Fruit fly (Drosophila melanogaster) whole organism: ENCODE results near the gene Tlk.
A peak's percentile ranks its signal among the peaks of the same experiment; 100 is the strongest.

Source experiments
- CG8478 ChIP-seq: fragments of >200 bp; optimal IDR thresholded peaks from 2 replicates; lab custom pipeline; 2018; ENCODE audit warnings: inconsistent platforms
- Dll ChIP-seq: fragments of >200 bp; optimal IDR thresholded peaks from 2 replicates; lab custom pipeline; 2017
- EcR ChIP-seq, 2 experiments: fragments of >200 bp; optimal IDR thresholded peaks; 2 replicates each; lab custom pipeline; 2017; ENCODE audit warnings: missing biosample characterization in 2 of 2, missing genetic modification characterization in 2 of 2, missing genetic modification reagents in 2 of 2
- pan ChIP-seq: fragments of >200 bp; optimal IDR thresholded peaks from 2 replicates; lab custom pipeline; 2017
- psq ChIP-seq: fragments of >200 bp; optimal IDR thresholded peaks from 2 replicates; lab custom pipeline; 2017
- usp ChIP-seq: fragments of >200 bp; optimal IDR thresholded peaks from 2 replicates; lab custom pipeline; 2017; ENCODE audit warnings: missing biosample characterization, missing genetic modification characterization, mixed read lengths

Gene Tlk

DNA sequence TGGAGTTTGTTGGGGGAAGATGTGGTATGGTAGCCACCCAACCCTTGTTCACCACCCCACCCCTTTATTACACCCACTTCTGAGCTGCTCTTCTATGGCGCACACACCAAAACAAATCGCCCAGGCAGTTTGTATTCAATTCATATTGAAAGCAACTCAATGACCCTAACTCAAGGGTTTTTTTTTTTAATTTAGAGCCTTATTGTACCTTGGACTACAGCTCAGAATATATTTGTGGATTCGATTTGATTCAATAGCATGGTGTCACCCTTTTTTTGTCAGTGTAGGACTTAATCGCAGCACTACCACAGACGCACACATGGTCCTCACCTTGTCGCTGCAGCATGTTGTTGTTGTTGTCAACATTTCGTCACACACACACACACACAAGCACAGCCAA, 2.4 kb downstream of the Tlk start:
- no peak for TF ChIP-seq CG8478 (lab: Kevin White, UChicago)
- TF ChIP-seq pan (lab: Kevin White, UChicago): no peak
- TF ChIP-seq usp: no peak
- TF ChIP-seq psq (lab: Kevin White, UChicago): no peak
- TF ChIP-seq EcR (GFP tag; optimal IDR thresholded peaks at IDR 0.05; lab: Kevin White, UChicago): no peak
- TF ChIP-seq Dll (lab: Kevin White, UChicago): no peak

DNA sequence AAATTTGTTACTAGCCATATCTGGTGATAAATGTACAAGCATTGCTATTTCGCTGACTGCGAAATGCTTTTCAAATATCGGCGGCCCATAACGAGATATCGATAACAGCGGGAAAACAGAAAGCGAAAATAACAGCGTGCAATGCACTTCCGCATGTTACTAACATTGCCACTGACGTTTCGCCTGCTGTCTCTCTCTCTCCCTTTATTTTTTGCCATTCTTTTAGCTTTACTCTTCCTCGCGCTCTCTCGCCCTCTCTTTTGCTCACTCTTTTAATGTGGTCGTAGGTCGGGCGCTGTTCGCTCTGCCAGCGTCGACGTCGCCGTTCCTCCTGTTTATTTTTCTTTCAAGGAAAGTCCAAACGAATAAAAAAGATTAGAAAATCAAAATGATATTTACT, 3.2 kb downstream of the Tlk start:
- no peak for TF ChIP-seq usp
- TF ChIP-seq psq (lab: Kevin White, UChicago): no peak
- TF ChIP-seq Dll (lab: Kevin White, UChicago): no peak
- TF ChIP-seq EcR (GFP tag; optimal IDR thresholded peaks at IDR 0.05; lab: Kevin White, UChicago): no peak
- TF ChIP-seq pan (lab: Kevin White, UChicago): no peak
- no peak for TF ChIP-seq CG8478 (lab: Kevin White, UChicago)

DNA sequence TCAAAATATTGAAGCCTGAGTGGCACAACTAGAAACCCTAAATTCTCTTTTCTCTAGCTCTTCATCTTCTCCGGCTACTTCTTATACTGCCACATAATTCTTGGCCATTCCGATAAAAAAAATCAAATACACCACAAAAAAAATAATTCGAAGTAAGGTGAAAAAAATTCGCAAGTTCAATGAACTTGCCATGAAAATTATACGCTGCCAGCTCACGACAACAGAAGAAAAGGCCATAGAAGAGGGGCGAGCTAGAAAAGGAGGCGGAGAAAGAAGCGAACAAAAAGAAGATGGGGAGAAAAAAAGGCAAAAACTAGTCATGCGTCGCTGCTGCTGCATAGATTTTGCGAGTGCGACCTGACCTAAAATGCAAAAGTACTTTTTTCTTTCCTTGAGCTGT, 5.2 kb downstream of the Tlk start:
- TF ChIP-seq Dll (lab: Kevin White, UChicago): no peak
- peak in 1 of 2 experiments; percentile 64 for TF ChIP-seq EcR (GFP tag; optimal IDR thresholded peaks at IDR 0.05; lab: Kevin White, UChicago)

DNA sequence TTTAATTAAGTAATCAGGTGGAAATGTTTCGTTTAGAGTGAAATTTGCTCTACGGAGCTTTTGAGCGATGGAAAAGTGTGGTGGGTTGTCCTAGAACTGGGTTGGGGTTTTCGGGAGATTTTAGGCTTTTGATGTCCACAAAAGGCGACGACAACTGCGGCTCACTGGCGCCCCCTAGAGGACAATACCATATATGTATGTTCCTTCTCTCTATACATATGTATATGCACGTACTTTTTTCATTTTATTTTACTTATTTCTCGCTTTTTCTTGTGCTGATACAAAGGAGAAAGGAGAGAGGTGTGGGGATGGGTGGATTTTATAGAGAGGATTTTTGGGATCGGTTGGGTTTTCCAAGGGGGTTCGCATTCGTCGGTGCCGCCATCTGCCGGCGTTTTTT, 6.1 kb downstream of the Tlk start:
- TF ChIP-seq Dll (lab: Kevin White, UChicago) (no peak), psq (lab: Kevin White, UChicago) (no peak), CG8478 (lab: Kevin White, UChicago) (no peak), usp (no peak), pan (lab: Kevin White, UChicago) (no peak), EcR (GFP tag; optimal IDR thresholded peaks at IDR 0.05; lab: Kevin White, UChicago) (no peak)

DNA sequence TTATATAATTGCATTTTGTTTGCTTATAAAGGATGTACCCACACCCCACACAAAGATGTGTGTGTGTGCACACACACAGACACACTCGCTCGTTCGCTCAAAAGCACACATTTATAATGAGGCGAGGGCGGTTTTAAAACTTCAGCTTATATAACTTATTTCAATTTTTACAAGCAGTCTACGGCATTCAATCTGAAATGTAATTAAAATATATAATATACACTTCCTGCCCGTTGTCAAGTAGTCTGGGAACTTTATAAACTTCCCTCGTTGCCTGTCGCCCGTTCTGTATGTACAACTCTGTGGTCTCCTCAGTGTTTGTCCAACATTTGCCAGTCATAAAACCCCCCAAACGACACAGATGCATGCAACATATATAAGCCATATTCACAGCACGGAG, 11.1 kb downstream of the Tlk start:
- TF ChIP-seq EcR (GFP tag; optimal IDR thresholded peaks at IDR 0.05; lab: Kevin White, UChicago) (no peak), usp (no peak), Dll (lab: Kevin White, UChicago) (no peak), CG8478 (lab: Kevin White, UChicago) (no peak), psq (lab: Kevin White, UChicago) (no peak), pan (lab: Kevin White, UChicago) (no peak)

DNA sequence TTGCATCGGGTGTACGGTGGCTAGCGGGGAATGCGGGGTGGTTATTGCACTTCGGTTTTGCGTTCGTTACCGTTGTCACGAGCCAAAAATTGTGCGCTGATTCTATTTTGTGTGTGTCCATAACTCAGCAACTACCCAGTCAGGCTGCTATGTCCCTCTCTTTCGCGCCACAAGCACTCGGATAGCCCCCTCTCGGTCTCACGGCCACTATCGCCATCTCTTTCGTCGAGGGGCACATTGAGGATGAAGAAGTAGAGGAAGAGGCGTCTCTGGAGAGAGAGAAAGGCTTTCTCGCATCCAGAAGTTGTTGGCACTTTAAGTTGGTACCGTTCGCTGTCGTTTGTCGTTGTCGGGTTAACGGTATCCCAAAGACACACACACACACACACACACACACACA, 18.0 kb downstream of the Tlk start:
- TF ChIP-seq Dll (lab: Kevin White, UChicago) (no peak), EcR (GFP tag; optimal IDR thresholded peaks at IDR 0.05; lab: Kevin White, UChicago) (no peak), usp (no peak), CG8478 (lab: Kevin White, UChicago) (no peak), psq (lab: Kevin White, UChicago) (no peak), pan (lab: Kevin White, UChicago) (no peak)

DNA sequence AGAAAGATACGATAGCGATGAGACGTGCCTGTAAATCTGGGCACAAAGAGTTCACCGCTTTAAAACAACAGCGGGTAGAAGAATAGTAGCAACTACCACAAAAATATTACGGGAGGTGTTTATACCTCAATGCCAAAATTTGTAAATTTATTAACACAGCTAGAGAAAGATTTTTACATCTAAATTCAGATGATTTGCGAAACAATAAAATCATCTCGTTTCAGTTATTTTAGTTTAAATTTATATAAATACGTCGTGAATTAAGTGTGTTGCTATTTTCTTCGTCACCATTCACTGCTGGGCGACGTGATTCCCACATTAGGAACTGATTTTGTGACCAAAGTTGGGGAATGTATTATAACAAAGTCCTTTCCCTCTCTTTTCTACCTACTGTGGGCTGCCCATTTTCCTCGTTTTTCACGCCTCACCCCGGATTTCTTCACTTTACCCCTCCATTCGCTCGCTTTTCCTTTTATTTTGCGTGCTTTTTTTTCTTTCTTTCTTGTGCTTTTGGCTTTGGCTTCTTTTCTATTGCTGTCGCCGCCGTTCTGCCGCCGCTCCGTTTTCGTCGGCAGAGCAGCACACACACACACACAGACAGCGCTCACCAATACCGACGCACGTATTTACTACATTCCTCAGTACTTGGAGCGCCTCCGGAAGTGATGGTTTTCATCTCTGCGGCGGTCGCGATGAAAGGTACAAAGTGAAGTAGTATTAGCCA, 19.5 kb downstream of the Tlk start:
- TF ChIP-seq Dll (lab: Kevin White, UChicago): no peak
- no peak for TF ChIP-seq EcR (GFP tag; optimal IDR thresholded peaks at IDR 0.05; lab: Kevin White, UChicago)
- TF ChIP-seq usp: no peak
- no peak for TF ChIP-seq pan (lab: Kevin White, UChicago)
- no peak for TF ChIP-seq CG8478 (lab: Kevin White, UChicago)
- no peak for TF ChIP-seq psq (lab: Kevin White, UChicago)

DNA sequence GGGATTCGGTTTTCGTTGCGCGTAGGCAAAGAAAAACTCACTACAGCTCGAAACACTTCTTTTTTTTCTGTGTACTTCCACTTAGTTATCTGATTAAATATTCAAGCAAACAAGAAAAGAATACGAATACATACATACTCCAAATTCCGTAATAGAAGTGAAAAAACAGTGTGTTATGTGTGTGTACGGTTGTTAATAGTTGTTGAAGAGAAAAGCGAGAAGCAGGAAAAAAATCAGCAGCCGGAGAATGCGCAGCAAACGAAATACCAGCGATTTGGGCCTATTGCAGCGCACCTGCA, 20.0 kb downstream of the Tlk start:
- no peak for TF ChIP-seq EcR (GFP tag; optimal IDR thresholded peaks at IDR 0.05; lab: Kevin White, UChicago)
- TF ChIP-seq usp: no peak
- TF ChIP-seq Dll (lab: Kevin White, UChicago): no peak
- TF ChIP-seq pan (lab: Kevin White, UChicago): no peak
- no peak for TF ChIP-seq CG8478 (lab: Kevin White, UChicago)
- TF ChIP-seq psq (lab: Kevin White, UChicago): no peak

DNA sequence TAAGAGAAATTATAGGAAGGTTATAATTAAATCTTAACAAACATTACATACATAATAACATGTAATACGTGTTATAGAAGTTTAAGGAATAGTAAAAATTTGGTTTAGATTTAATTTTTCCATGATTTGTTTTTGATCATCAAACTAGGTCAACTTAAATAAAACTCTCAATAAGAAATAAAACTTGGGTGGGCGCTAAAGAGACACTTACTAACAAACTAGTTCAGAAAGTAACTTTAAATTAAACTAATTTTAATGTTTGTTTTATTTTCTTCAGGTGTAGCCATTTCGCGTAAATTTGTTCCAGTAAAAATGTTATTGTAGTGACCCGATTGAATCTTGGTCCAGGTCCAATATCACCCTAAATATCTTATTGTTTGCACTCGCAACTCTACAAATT, 20.5 kb downstream of the Tlk start:
- TF ChIP-seq CG8478 (lab: Kevin White, UChicago) (no peak), Dll (lab: Kevin White, UChicago) (no peak), EcR (GFP tag; optimal IDR thresholded peaks at IDR 0.05; lab: Kevin White, UChicago) (no peak), usp (no peak), pan (lab: Kevin White, UChicago) (no peak), psq (lab: Kevin White, UChicago) (no peak)

DNA sequence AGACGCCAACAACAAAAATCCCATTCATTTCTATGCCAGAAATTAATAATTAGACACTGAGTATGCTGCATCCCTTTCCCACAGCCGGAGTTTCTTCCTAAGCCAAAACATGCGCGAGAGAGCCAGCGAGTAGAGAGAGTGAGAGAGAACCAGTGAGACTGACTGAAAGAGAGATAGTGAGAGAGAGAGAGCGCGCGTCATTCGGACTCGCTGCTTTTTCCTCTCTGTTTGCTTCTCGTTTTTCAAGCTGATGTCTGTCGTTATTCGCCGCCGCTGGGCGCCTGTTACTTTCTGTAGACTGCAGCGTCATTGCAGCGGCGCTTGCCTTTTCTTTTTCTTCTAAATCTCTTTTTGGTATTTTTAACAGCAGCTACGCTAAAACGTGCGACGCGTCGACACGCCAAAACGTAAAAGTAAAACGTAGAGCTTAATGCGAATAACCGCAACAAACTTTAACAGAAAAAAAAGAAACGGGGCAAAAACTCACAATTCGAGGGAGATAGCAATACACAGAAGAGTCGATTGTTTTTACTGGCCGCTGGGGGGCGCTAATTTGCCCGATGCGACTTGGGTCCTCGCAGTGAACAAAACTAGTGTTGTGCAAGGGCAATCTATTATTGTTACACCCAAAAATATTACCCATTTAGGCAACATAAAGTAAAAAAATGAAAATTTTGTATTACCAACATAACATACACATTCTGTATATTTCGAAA, 21.1 kb downstream of the Tlk start:
- TF ChIP-seq pan (lab: Kevin White, UChicago): no peak
- TF ChIP-seq usp: no peak
- no peak for TF ChIP-seq psq (lab: Kevin White, UChicago)
- TF ChIP-seq EcR (GFP tag; optimal IDR thresholded peaks at IDR 0.05; lab: Kevin White, UChicago): peak in 1 of 2 experiments; percentile 54
- peak; percentile 86 for TF ChIP-seq Dll (lab: Kevin White, UChicago)
- no peak for TF ChIP-seq CG8478 (lab: Kevin White, UChicago)

DNA sequence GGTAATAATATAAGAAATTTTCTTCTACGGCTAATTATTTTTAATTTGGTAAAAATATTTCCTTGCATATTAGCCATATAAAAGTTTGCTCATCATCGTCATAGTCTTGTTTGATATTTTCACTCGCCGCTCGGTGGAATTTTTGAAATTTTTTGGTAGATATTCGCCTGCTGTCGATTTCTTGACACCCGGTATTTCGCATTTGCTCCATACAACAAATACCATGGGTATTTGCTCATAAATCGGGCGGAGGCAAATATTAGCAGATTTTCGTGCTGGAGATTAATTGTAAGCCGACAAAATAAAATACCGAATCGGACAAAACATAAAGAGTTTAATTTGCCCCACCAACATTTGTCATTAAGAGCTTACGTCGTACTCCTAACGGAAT, 21.8 kb downstream of the Tlk start:
- TF ChIP-seq CG8478 (lab: Kevin White, UChicago): no peak
- TF ChIP-seq usp: no peak
- TF ChIP-seq psq (lab: Kevin White, UChicago): no peak
- no peak for TF ChIP-seq pan (lab: Kevin White, UChicago)
- no peak for TF ChIP-seq EcR (GFP tag; optimal IDR thresholded peaks at IDR 0.05; lab: Kevin White, UChicago)
- no peak for TF ChIP-seq Dll (lab: Kevin White, UChicago)
